Worm (Caenorhabditis elegans) whole organism, early embryonic: ENCODE data around the gene cup-16.

Experiments
- B0310.2 ChIP-seq: sonication (generic microtip); optimal IDR thresholded peaks from 2 replicates; lab custom pipeline; 2016; ENCODE audit warnings: mild to moderate bottlenecking, missing genetic modification characterization, missing compliant biosample characterization
- aly-1 ChIP-seq: sonication (generic microtip); optimal IDR thresholded peaks from 2 replicates; lab custom pipeline; 2016; ENCODE audit warnings: missing genetic modification characterization, missing compliant biosample characterization
- flt-1 ChIP-seq: fragments of 200-800 bp; sonication (Bioruptor generic); IDR thresholded peaks from 2 replicates; pipeline ENCODE4 v1.3.6; 2022; ENCODE audit warnings: missing genetic modification characterization, missing compliant biosample characterization
- hmg-4 ChIP-seq: fragments of 200-800 bp; sonication (Bioruptor generic); optimal IDR thresholded peaks from 2 replicates; lab custom pipeline; 2018; ENCODE audit warnings: mild to moderate bottlenecking, missing genetic modification characterization, missing compliant biosample characterization

DNA sequence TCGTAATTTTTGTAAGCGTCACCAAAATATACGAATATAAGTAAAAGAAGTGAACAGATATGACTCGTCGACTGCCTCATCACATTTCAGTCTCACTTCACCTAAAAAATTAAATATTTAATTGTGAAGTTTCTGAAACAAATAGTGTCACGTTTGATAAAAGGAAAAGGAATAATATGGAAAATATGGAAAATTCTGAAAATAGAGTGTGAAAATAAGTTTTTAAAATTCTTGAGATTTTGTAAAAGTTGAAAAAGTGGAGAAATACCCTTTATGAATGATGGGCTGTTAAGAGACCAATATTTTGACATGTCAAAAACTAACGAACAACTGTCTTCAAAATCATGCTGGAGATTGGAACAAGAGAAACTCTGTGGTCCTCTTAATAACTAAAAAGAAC is 19.7 kb downstream of the cup-16 start, which contains the start of gene T01B7.9:
- TF ChIP-seq B0310.2 (tag; lab: Kevin White, UChicago) = no peak
- no peak for TF ChIP-seq flt-1 (GFP tag; lab: Robert Waterston, UW)
- TF ChIP-seq aly-1 (tag; lab: Kevin White, UChicago) = no peak
- no peak for TF ChIP-seq hmg-4 (GFP tag; lab: Kevin White, UChicago)
